Fruit fly (Drosophila melanogaster): ENCODE measurements around the gene Dip-B.

Gene Dip-B

DNA sequence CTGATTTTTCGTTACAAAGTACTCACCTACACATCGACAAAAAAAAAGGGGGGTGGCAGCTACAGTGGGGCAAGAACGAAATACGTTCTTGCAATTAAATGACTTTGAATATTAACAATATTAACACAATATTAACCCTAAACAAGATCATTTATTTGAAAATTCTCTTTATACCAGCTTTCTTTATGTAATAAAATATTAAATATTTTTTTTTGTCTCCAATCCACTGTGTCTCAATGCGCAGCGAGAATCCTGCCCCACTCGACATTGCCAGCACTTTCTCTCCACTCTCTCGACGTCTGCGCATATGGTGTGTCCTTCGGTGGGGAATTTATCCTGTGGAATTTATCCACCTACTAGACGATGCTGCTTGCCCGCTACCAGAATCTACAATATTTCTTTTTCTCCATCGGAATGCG lies 18.4 kb downstream of the Dip-B start (continued):
- TF ChIP-seq scrt (GFP tag; optimal IDR thresholded peaks at IDR 0.05) (peak; percentile 85), chinmo (GFP tag; IDR thresholded peaks at IDR 0.05; ENCODE audit: partially characterized antibody) (no peak), Hsf (GFP tag; optimal IDR thresholded peaks at IDR 0.05) (peak; percentile 74), CG10959 (GFP tag; IDR thresholded peaks at IDR 0.05) (peak; percentile 90), Camta (GFP tag; optimal IDR thresholded peaks at IDR 0.05) (peak; percentile 52), gce (GFP tag; IDR thresholded peaks at IDR 0.05) (peak; percentile 93), crc (GFP tag; optimal IDR thresholded peaks at IDR 0.05) (no peak), CG11093 (GFP tag; IDR thresholded peaks at IDR 0.05) (peak; percentile 86), tin (GFP tag; optimal IDR thresholded peaks at IDR 0.05) (peak; percentile 92), nau (GFP tag; optimal IDR thresholded peaks at IDR 0.05) (peak; percentile 82), Asciz (GFP tag; optimal IDR thresholded peaks at IDR 0.05) (peak; percentile 83), Dll (GFP tag; IDR thresholded peaks at IDR 0.05; ENCODE audit: partially characterized antibody) (no peak), Hr51 (GFP tag; optimal IDR thresholded peaks at IDR 0.05) (peak; percentile 28 to 91), CG31388 (GFP tag; optimal IDR thresholded peaks at IDR 0.05) (peak; percentile 73), CG8359 (GFP tag; optimal IDR thresholded peaks at IDR 0.05; ENCODE audit: borderline replicate concordance) (peak; percentile 62), CG3163 (GFP tag; optimal IDR thresholded peaks at IDR 0.05) (peak; percentile 4), Fer3 (tag; optimal IDR thresholded peaks at IDR 0.05) (peak; percentile 91), prd (optimal IDR thresholded peaks at IDR 0.05) (no peak), prd (GFP tag; IDR thresholded peaks at IDR 0.05) (peak; percentile 94), tgo (GFP tag; IDR thresholded peaks at IDR 0.05) (peak; percentile 93), CG17829 (tag; optimal IDR thresholded peaks at IDR 0.05) (peak; percentile 77), Poxn (GFP tag; IDR thresholded peaks at IDR 0.05) (peak; percentile 70), CG2678 (tag; optimal IDR thresholded peaks at IDR 0.05) (peak; percentile 92), Ets97D (GFP tag; optimal IDR thresholded peaks at IDR 0.05) (peak; percentile 4), pros (GFP tag; optimal IDR thresholded peaks at IDR 0.05) (no peak), sens-2 (GFP tag; IDR thresholded peaks at IDR 0.05) (peak; percentile 83), nerfin-1 (tag; optimal IDR thresholded peaks at IDR 0.05) (peak; percentile 99), Side (GFP tag; optimal IDR thresholded peaks at IDR 0.05) (peak; percentile 37), mirr (GFP tag; optimal IDR thresholded peaks at IDR 0.05) (no peak), Spps (tag; optimal IDR thresholded peaks at IDR 0.05) (peak; percentile 75), Deaf1 (tag; optimal IDR thresholded peaks at IDR 0.05) (peak; percentile 32), Ets65A (GFP tag) (peak; percentile 86), CG17359 (tag; optimal IDR thresholded peaks at IDR 0.05) (peak; percentile 91), BEAF-32 (GFP tag; optimal IDR thresholded peaks at IDR 0.05) (no peak), sob (GFP tag; IDR thresholded peaks at IDR 0.05) (peak; percentile 93), croc (GFP tag; conservative IDR thresholded peaks at IDR 0.05) (peak; percentile 80), HLH4C (GFP tag; IDR thresholded peaks at IDR 0.05; ENCODE audit: partially characterized antibody) (0 out of 3 replicates have a peak, but pooled peaks have one; percentile 12), exex (tag; optimal IDR thresholded peaks at IDR 0.05) (peak; percentile 71), CG3281 (GFP tag; optimal IDR thresholded peaks at IDR 0.05) (peak; percentile 92), CG4707 (GFP tag; optimal IDR thresholded peaks at IDR 0.05) (peak; percentile 78), Ravus (GFP tag; IDR thresholded peaks at IDR 0.05) (peak; percentile 72), CG32767 (GFP tag; IDR thresholded peaks at IDR 0.05) (peak; percentile 93), CG10274 (GFP tag; optimal IDR thresholded peaks at IDR 0.05) (peak; percentile 73), CG3995 (GFP tag; optimal IDR thresholded peaks at IDR 0.05) (peak; percentile 16), ase (GFP tag; IDR thresholded peaks at IDR 0.05) (peak; percentile 90), pfk (GFP tag; optimal IDR thresholded peaks at IDR 0.05) (peak; percentile 50), ewg (GFP tag; optimal IDR thresholded peaks at IDR 0.05) (peak; percentile 95), CkIIα-i1 (GFP tag; IDR thresholded peaks at IDR 0.05) (peak; percentile 63; the same call in 1 of the 2 replicates), Gsc (GFP tag; IDR thresholded peaks at IDR 0.05) (peak; percentile 62), ci (GFP tag; IDR thresholded peaks at IDR 0.05) (peak; percentile 98), sima (GFP tag; optimal IDR thresholded peaks at IDR 0.05) (peak; percentile 33)

Data from whole organism, embryonic.